Comparison of ENCODE assay signal across 1 fruit fly cellular context in genomic region chr3L:4731687-4732086, dm6.
TF ChIP-seq lines count a peak whose summit lies in the region.

No protein-coding gene starts in this region.

TF ChIP-seq in whole organism, prepupa, 60 proteins besides CTCF, POLR2A, EP300 and RAD21 (continued from another document):
- TF ChIP-seq CG3032 (tag; optimal IDR thresholded peaks at IDR 0.05; lab: Kevin White, UChicago) (peak; percentile 59), salr (GFP tag; optimal IDR thresholded peaks at IDR 0.05; lab: Kevin White, UChicago) (peak; percentile 35 to 69), CG34406 (GFP tag; optimal IDR thresholded peaks at IDR 0.05; lab: Kevin White, UChicago) (no peak), achi (GFP tag; optimal IDR thresholded peaks at IDR 0.05; lab: Kevin White, UChicago) (peak; percentile 65)
